Fruit fly (Drosophila melanogaster) Kc167 (cell line): ENCODE results near the gene Obp83a.

Experiments used
- h ChIP-seq: fragments of >200 bp; optimal IDR thresholded peaks from 3 replicates; lab custom pipeline; 2018; ENCODE audit warnings: missing external identifiers
- ttk ChIP-seq: sonication (Bioruptor generic); optimal IDR thresholded peaks from 2 replicates; lab custom pipeline; 2017; ENCODE audit warnings: missing external identifiers

DNA sequence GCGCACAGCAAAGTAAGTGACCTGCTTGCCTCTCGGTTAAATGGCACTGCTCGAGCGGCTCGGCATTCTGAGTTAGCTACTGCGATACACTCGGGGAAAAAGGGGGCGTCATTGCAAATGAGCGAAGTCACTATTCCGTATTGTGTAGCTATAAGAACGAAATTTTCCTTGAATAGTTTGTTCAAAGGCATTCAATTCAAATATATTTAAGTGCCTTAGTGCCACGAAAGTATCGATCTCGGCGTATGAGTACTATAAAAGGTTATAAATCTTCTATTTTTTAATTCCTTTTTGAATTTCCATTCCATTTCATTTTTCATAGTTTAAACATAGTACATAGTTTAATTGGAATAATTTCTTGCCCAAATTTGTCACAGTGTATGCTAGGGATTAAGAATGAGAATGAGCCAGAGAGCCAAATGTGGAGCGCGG, 23.2 kb upstream of the Obp83a start:
- TF ChIP-seq ttk (lab: Kevin White, UChicago) (no peak), h (lab: Kevin White, UChicago) (no peak)
